Worm (Caenorhabditis elegans) whole organism, late embryonic: ENCODE data around the gene K08F9.4.

ENCODE experiments used
- che-1 ChIP-seq: sonication (generic microtip); optimal IDR thresholded peaks from 2 replicates; lab custom pipeline; 2016; ENCODE audit warnings: mild to moderate bottlenecking, missing genetic modification characterization, missing compliant biosample characterization
- elt-4 ChIP-seq: sonication (generic microtip); optimal IDR thresholded peaks from 2 replicates; lab custom pipeline; 2016; ENCODE audit warnings: missing genetic modification characterization, missing compliant biosample characterization
- ets-4 ChIP-seq: sonication (generic microtip); optimal IDR thresholded peaks from 2 replicates; lab custom pipeline; 2016; ENCODE audit warnings: missing genetic modification characterization, missing compliant biosample characterization
- lim-6 ChIP-seq: sonication (generic microtip); optimal IDR thresholded peaks from 2 replicates; lab custom pipeline; 2016; ENCODE audit warnings: missing genetic modification characterization, missing compliant biosample characterization
- mec-3 ChIP-seq: sonication (generic microtip); optimal IDR thresholded peaks from 2 replicates; lab custom pipeline; 2016; ENCODE audit warnings: borderline replicate concordance, missing genetic modification characterization, missing compliant biosample characterization
- pat-9 ChIP-seq: fragments of 200-800 bp; sonication (Bioruptor generic); optimal IDR thresholded peaks from 2 replicates; lab custom pipeline; 2018; ENCODE audit warnings: mild to moderate bottlenecking, missing genetic modification characterization, moderate library complexity, missing compliant biosample characterization
- pqm-1 ChIP-seq: sonication (generic microtip); optimal IDR thresholded peaks from 2 replicates; lab custom pipeline; 2016; ENCODE audit warnings: missing genetic modification characterization, missing compliant biosample characterization
- tbx-2 ChIP-seq: sonication (generic microtip); optimal IDR thresholded peaks from 2 replicates; lab custom pipeline; 2016; ENCODE audit warnings: missing genetic modification characterization, missing compliant biosample characterization
- tbx-7 ChIP-seq: sonication (generic microtip); optimal IDR thresholded peaks from 2 replicates; lab custom pipeline; 2016; ENCODE audit warnings: missing genotype, missing genetic modification characterization, missing compliant biosample characterization

- TF ChIP-seq elt-4 (tag; lab: Kevin White, UChicago) (no peak), tbx-2 (no peak), pqm-1 (tag; lab: Kevin White, UChicago) (no peak), tbx-7 (tag; lab: Kevin White, UChicago) (no peak), pat-9 (tag; lab: Kevin White, UChicago) (no peak), mec-3 (tag; lab: Kevin White, UChicago) (no peak), ets-4 (tag; lab: Kevin White, UChicago) (no peak), lim-6 (tag; lab: Kevin White, UChicago) (no peak), che-1 (tag; lab: Kevin White, UChicago) (no peak)
Observed at ce11 chrV:15179757-15180156, 35.9 kb downstream of the K08F9.4 start, which contains the start of gene T09F5.10.
